Worm (Caenorhabditis elegans): ENCODE measurements around the gene Y45F3A.8.
A peak's percentile ranks its signal among the peaks of the same experiment; 100 is the strongest.

DNA sequence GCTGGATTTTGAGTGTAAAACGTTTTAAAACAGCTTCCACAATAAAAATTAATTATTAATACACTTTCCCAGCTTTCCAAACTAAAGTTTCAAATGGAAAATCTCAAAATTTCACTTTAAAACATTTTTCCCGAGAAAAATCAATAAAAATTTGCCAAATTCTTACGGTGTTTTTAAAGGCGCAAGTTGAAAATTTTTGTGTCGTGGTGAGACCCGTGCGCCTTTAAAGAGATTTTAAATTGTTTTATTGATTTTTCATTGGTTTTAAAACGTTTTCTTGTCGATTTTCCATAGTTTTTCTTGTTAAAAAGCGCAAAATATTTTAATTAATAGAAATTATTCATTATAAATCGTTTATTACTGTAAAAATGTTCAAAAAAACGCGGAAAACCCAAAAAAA, 30.7 kb downstream of the Y45F3A.8 start, which contains the start of gene Y45F3A.1:
- TF ChIP-seq dpff-1 (tag; optimal IDR thresholded peaks at IDR 0.05) (no peak), ztf-18 (tag; optimal IDR thresholded peaks at IDR 0.05) (no peak), bed-1 (GFP tag; IDR thresholded peaks at IDR 0.05) (no peak), ama-1 (optimal IDR thresholded peaks at IDR 0.05) (no peak), ama-1 (GFP tag; optimal IDR thresholded peaks at IDR 0.05) (no peak), unc-62 (GFP tag; optimal IDR thresholded peaks at IDR 0.05) (no peak), snpc-1.1 (tag; optimal IDR thresholded peaks at IDR 0.05; ENCODE audit: insufficient read depth) (peak; percentile 3), snpc-1.3 (tag; optimal IDR thresholded peaks at IDR 0.05; ENCODE audit: insufficient read depth) (no peak), zfh-2 (GFP tag; conservative IDR thresholded peaks at IDR 0.05) (no peak), nhr-90 (tag; optimal IDR thresholded peaks at IDR 0.05) (no peak)

All from whole organism, young adult.